Worm (Caenorhabditis elegans): ENCODE data around the gene T16H12.13.

DNA sequence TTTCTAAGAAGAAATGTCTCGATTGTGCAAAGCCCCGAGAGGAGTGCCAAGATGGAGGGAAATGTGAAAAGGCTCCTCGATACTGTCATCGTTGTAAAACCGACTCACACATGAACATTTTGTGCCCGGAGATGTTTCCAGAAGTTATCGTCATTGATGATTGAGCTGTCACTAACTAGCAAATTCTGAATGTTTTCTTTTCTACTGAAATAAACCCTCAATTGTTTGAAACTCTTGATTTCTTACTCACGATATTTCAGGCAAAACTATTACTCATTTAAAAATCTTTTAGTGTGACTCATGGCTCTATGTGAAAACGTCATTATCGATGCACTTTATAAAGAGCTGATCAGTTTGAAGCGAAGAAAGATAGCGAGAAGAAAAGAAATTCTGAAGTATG lies at the start of gene T16H12.13:
- TF ChIP-seq unc-98 (GFP tag; IDR thresholded peaks at IDR 0.05) (no peak), mdl-1 (tag; optimal IDR thresholded peaks at IDR 0.05) (no peak), lsy-2 (tag; optimal IDR thresholded peaks at IDR 0.05) (no peak), alr-1 (tag; optimal IDR thresholded peaks at IDR 0.05; ENCODE audit: borderline replicate concordance) (no peak), elt-2 (tag; optimal IDR thresholded peaks at IDR 0.05) (no peak), egl-27 (tag; optimal IDR thresholded peaks at IDR 0.05) (no peak), aly-2 (tag; optimal IDR thresholded peaks at IDR 0.05) (no peak), fos-1 (tag; optimal IDR thresholded peaks at IDR 0.05) (no peak), lin-39 (tag; optimal IDR thresholded peaks at IDR 0.05) (no peak), sptf-1 (tag; optimal IDR thresholded peaks at IDR 0.05) (no peak), nhr-11 (tag; optimal IDR thresholded peaks at IDR 0.05) (no peak), lin-15B (tag; optimal IDR thresholded peaks at IDR 0.05) (no peak), snpc-4 (tag; optimal IDR thresholded peaks at IDR 0.05) (no peak)
